Worm (Caenorhabditis elegans) whole organism, L4/young adult: ENCODE data around the gene gtf-2E2.

Experiments used
- W03F9.2 ChIP-seq: fragments of 150-350 bp; optimal IDR thresholded peaks from 2 replicates; lab custom pipeline; 2014; ENCODE audit warnings: missing biosample characterization, missing genetic modification characterization
- dao-5 ChIP-seq: sonication (generic microtip); optimal IDR thresholded peaks from 2 replicates; lab custom pipeline; 2016; ENCODE audit warnings: missing genotype, missing genetic modification characterization, moderate library complexity, missing compliant biosample characterization
- him-1 ChIP-seq: sonication (generic microtip); optimal IDR thresholded peaks from 2 replicates; lab custom pipeline; 2016; ENCODE audit warnings: missing genotype, missing genetic modification reagents, missing genetic modification characterization, missing compliant biosample characterization

gtf-2E2 gene

DNA sequence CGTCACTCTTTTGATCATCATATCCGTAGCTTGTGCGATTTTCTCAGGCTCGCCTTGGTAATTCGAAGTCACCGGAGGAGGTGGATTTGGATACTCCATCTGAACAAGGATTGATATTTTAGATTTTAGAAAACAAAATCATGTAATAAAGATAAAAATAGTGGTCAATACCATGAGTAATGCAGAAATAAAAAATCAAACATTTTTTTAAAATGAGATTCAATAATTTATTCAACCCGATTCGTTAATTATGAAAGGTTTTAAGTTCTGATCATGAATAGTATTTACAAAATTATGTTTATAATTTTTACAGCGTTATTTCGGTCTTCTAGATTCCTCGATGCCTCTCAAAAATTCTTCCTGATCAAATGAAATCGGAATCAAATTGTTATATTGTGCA, 8.6 kb downstream of the gtf-2E2 start, which contains the start of gene mdt-8:
Gene mdt-8, minus strand, starts transcription at position 101 of the 400 bp plus-strand sequence.
- no peak for TF ChIP-seq dao-5 (tag; lab: Kevin White, UChicago)
- TF ChIP-seq him-1: no peak
- no peak for TF ChIP-seq W03F9.2 (tag; lab: Kevin White, UChicago)

ce11 chrII:11526954-11527353, 15.3 kb downstream of the gtf-2E2 start, which contains the start of gene age-1:
Gene age-1, minus strand, starts transcription at chrII:11527054.
- TF ChIP-seq him-1: no peak
- no peak for TF ChIP-seq dao-5 (tag; lab: Kevin White, UChicago)
- TF ChIP-seq W03F9.2 (tag; lab: Kevin White, UChicago): no peak

ce11 chrII:11521300-11521699, 21.0 kb downstream of the gtf-2E2 start, which contains the start of gene Y62F5A.10:
Gene Y62F5A.10, plus strand, starts transcription at chrII:11521600.
- TF ChIP-seq W03F9.2 (tag; lab: Kevin White, UChicago): no peak
- no peak for TF ChIP-seq dao-5 (tag; lab: Kevin White, UChicago)
- no peak for TF ChIP-seq him-1

DNA sequence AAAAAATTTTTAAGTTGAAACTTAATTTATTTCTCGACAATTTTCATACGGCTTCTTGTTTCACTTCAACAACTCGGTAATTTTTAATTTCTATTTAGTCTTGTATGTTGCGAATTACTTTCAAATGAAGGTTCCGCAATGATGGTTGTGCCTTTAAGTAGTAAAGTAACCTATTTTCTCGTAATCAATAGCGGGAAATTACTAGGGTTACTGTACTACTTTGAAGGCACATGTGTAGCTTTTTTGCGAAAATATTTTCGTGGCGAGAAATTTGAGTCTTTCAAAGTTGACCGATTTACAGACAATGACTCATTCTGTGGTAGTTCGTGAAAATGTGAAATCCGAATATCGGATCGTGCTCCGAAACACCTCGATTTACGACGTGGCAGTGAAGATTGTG, 24.1 kb downstream of the gtf-2E2 start, which contains the start of gene B0334.10:
Gene B0334.10, plus strand, starts transcription at position 301 of the 400 bp plus-strand sequence.
- TF ChIP-seq him-1 (no peak), W03F9.2 (tag; lab: Kevin White, UChicago) (no peak), dao-5 (tag; lab: Kevin White, UChicago) (no peak)

DNA sequence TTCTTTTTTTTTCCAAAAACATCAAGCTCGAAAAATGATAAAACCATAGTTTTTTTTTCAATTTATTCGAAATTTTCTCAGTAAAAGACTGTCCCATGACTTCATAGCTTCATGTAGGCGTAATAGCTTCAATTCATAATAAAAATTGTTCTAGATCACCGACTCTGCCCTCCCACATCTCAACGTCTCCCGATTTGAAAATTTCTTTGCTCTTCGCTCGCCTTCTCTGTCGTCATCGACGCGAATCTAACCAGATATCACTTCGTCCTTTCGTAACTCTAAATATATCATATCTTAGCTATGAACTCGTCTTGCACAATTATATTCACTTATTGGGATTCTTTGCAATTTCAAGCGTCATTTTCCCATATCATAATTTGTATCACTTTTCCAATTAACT, 27.5 kb downstream of the gtf-2E2 start, which contains the start of gene srh-44:
Gene srh-44, plus strand, starts transcription at position 301 of the 400 bp plus-strand sequence.
- TF ChIP-seq him-1 (no peak), dao-5 (tag; lab: Kevin White, UChicago) (no peak), W03F9.2 (tag; lab: Kevin White, UChicago) (no peak)

DNA sequence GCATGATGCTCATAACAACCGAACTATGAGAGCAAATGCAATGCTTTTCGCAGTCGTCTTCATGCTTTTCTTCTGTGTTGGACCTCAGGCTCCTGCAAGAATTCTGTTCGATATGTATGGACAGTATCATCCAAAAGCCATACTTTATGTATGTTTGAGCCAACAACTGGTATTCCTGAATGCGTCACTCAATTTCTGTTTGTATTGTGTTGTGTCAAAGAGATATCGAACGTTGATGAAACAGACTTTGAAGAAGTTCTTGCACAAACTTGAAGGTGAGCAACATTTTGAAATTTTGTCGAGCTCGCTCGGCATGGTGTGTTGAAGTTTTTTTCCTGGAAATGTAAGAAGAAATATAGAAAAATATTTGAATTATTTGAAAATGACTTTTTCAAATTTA, 29.4 kb downstream of the gtf-2E2 start:
- TF ChIP-seq dao-5 (tag; lab: Kevin White, UChicago) (no peak), him-1 (no peak), W03F9.2 (tag; lab: Kevin White, UChicago) (no peak)

ce11 chrII:11510373-11510772, 31.9 kb downstream of the gtf-2E2 start, which contains the start of gene npr-41:
Gene npr-41, plus strand, starts transcription at chrII:11510673.
- TF ChIP-seq him-1: no peak
- TF ChIP-seq dao-5 (tag; lab: Kevin White, UChicago): no peak
- TF ChIP-seq W03F9.2 (tag; lab: Kevin White, UChicago): no peak

DNA sequence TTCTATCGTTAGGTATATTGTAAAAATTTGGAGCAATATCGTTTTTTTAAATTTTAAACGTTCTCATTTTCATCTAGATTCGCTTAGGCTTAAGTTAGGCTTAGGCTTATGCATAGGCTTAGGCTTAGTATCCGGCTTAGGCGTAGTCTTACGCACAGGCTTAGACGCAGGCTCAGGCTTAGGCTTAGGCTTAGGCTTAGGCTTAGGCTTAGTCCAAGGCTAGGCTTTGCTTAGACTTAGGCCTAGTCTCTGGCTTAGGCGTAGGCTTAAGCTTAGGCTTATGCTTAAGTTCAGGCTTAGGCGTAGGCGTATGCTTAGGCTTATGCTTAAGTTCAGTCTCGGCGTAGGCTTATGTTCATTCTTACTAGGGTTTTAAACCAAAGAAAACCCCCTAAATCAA, 38.5 kb downstream of the gtf-2E2 start:
- TF ChIP-seq dao-5 (tag; lab: Kevin White, UChicago) (no peak), him-1 (no peak), W03F9.2 (tag; lab: Kevin White, UChicago) (no peak)

DNA sequence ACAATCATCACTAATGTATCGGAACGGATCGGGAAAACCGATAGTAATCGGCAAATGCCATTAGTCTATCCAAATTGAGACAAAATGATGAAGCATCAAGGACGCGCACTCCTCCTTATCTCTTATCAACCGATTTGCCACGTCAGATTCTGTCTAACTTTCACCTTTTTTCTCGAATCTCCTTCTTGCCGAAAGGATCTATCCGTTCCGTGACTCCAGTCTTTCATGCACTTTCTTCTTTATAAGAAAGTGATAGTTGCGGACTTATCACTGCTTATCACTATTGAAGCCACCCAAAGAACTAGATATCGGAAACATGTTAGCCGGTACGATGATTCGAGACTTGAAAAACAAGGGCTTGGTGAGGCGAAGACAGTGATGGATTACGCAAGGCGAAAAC, 40.3 kb downstream of the gtf-2E2 start:
- TF ChIP-seq W03F9.2 (tag; lab: Kevin White, UChicago) (no peak), him-1 (no peak), dao-5 (tag; lab: Kevin White, UChicago) (no peak)

ce11 chrII:11500198-11500597, 42.1 kb downstream of the gtf-2E2 start, which contains the start of gene B0334.20:
Gene B0334.20, minus strand, starts transcription at chrII:11500459.
- no peak for TF ChIP-seq W03F9.2 (tag; lab: Kevin White, UChicago)
- TF ChIP-seq dao-5 (tag; lab: Kevin White, UChicago): no peak
- TF ChIP-seq him-1: no peak

DNA sequence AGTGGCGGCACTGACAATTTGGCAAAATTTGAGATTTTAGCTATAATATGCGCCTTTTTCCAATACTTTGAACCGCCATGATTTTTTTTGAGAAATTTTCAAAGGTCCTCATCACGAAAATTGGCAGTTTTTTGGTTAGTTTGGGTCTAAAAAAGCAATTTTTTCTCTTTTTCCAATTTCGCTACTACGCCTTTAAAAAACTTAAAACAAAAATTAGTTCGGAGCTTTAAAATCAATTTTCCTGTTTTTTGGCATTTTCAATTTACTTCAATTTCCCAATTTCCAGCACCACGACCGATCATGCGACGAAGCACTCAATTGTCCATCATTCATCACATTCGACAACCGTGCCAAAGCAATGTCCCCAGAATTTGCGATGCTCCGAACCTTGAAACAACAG, 44.9 kb downstream of the gtf-2E2 start, which contains the start of gene B0334.5:
Gene B0334.5, plus strand, starts transcription at position 301 of the 400 bp plus-strand sequence.
- no peak for TF ChIP-seq dao-5 (tag; lab: Kevin White, UChicago)
- TF ChIP-seq him-1: no peak
- TF ChIP-seq W03F9.2 (tag; lab: Kevin White, UChicago): no peak

- TF ChIP-seq dao-5 (tag; lab: Kevin White, UChicago): no peak
- TF ChIP-seq him-1: no peak
- no peak for TF ChIP-seq W03F9.2 (tag; lab: Kevin White, UChicago)
Measured at ce11 chrII:11496767-11497166, 45.5 kb downstream of the gtf-2E2 start, which contains the start of gene emc-5. Gene emc-5, plus strand, starts transcription at chrII:11496780.

DNA sequence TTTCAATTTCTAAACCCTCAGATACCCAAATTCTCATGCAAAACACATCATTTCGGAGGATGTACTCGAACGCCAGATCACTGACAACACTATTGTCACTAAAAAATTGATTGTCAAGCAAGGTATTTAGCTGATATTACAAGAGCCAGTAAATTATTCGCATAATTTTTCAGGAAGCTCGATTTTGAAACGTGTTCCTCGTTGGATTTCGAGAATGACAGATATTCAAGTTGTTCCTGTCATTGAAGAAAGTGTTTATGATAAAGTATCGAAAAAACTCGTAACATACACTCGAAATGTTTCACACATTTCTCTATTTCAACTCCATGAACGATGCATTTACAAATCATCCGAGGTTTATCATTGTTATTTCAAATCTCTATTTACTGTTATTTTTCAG, 46.5 kb downstream of the gtf-2E2 start:
- TF ChIP-seq dao-5 (tag; lab: Kevin White, UChicago) (no peak), him-1 (no peak), W03F9.2 (tag; lab: Kevin White, UChicago) (no peak)

ce11 chrII:11495307-11495706, 47.0 kb downstream of the gtf-2E2 start, which contains the start of the genes ooc-3 and B0334.4:
Gene ooc-3, minus strand, starts transcription at chrII:11495321.
Gene B0334.4, plus strand, starts transcription at chrII:11495692.
- TF ChIP-seq W03F9.2 (tag; lab: Kevin White, UChicago) (no peak), him-1 (no peak), dao-5 (tag; lab: Kevin White, UChicago) (no peak)

DNA sequence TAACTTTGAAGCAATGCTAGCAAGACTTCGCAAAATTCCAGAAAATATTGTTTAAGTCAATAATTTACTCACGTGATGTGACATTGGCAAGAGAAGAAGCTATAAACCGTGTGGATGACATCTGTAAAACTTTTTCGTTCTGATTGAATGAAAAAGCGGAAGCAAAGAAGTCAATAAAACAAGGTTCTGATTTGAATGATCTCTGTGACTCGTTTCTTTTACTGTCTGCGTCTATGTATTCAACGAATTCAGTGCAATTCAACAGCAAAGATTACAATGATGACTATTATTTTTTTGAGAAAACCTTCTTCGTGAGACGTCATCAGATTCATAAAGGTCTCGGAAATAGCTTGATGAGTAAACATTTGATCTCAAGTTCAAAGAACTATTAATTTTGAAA, 49.5 kb downstream of the gtf-2E2 start, which contains the start of gene hacl-1:
Gene hacl-1, minus strand, starts transcription at position 121 of the 400 bp plus-strand sequence.
- TF ChIP-seq W03F9.2 (tag; lab: Kevin White, UChicago) (no peak), dao-5 (tag; lab: Kevin White, UChicago) (no peak), him-1 (no peak)
